Fruit fly (Drosophila melanogaster): ENCODE measurements around the gene Vps36.
A peak's percentile ranks its signal among the peaks of the same experiment; 100 is the strongest.

Vps36 gene

DNA sequence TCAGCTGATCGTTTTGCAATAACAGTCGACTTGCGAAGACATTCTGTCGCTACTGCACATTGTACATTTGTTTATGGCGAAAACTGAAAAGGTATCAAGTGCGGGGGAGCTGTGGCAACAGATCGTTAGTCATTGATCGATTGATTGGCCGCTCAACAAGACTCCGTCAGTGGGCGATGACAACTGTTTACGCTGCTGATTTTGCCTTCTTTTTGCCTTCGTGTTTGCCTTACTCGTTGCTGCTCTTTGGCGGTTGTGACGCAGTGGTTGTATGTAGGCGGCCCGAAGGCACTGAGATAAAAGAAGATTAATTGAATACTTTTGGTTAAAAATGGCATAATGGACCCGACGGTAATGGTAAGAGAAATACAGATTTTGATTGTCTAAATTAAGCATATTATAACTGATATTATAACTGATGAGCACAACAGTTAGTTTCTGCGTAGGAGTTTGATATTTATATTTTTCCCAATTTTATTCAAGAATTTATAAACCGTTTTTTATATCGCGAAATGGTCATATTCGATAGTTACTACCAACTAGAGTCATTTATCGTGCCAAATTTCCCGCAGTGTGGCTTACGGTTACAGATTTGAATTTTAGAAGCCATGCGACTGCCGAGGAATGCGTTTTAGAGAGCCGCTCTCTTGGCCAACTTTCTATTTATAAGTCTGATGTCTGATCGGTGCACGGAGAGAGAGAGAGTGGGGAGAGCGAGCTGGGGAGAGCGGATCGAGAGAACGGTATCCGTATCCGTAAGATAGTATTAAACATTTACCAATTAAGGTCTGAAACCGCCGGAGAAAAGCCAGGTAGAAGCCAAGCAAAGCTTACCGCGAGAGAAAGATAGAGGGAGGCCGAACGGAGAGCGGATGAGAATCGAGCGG lies 36.1 kb downstream of the Vps36 start (continued):
- TF ChIP-seq disco-r (GFP tag; optimal IDR thresholded peaks at IDR 0.05) (peak; percentile 47), CG2116 (GFP tag; optimal IDR thresholded peaks at IDR 0.05) (peak; percentile 55), CG32772 (GFP tag; IDR thresholded peaks at IDR 0.05) (peak; percentile 86), HLH54F (GFP tag; optimal IDR thresholded peaks at IDR 0.05) (peak; percentile 70), lov (optimal IDR thresholded peaks at IDR 0.05) (no peak), lov (GFP tag; IDR thresholded peaks at IDR 0.05) (peak; percentile 39; the same call in 1 of the 3 replicates), hb (GFP tag; IDR thresholded peaks at IDR 0.05; ENCODE audit: partially characterized antibody) (no peak), CG30403 (GFP tag; optimal IDR thresholded peaks at IDR 0.05) (peak; percentile 95), ranshi (GFP tag; IDR thresholded peaks at IDR 0.05) (peak; percentile 83), CG13296 (GFP tag; optimal IDR thresholded peaks at IDR 0.05) (peak; percentile 87), NK7.1 (GFP tag; optimal IDR thresholded peaks at IDR 0.05) (peak; percentile 39), sc (optimal IDR thresholded peaks at IDR 0.05) (no peak), sc (GFP tag; optimal IDR thresholded peaks at IDR 0.05) (peak; percentile 87), usp (GFP tag; optimal IDR thresholded peaks at IDR 0.05) (no peak), pita (GFP tag; optimal IDR thresholded peaks at IDR 0.05) (no peak), corto (GFP tag; optimal IDR thresholded peaks at IDR 0.05) (peak; percentile 73), CG13424 (tag; optimal IDR thresholded peaks at IDR 0.05) (peak; percentile 94), sqz (GFP tag; optimal IDR thresholded peaks at IDR 0.05) (peak; percentile 63), Sox100B (GFP tag; optimal IDR thresholded peaks at IDR 0.05) (peak; percentile 96), MTF-1 (GFP tag; optimal IDR thresholded peaks at IDR 0.05; ENCODE audit: borderline replicate concordance) (peak; percentile 55), bbx (GFP tag; IDR thresholded peaks at IDR 0.05; ENCODE audit: partially characterized antibody) (no peak), HLH3B (GFP tag; IDR thresholded peaks at IDR 0.05) (peak; percentile 81), slbo (GFP tag; IDR thresholded peaks at IDR 0.05) (peak; percentile 88), dm (GFP tag; optimal IDR thresholded peaks at IDR 0.05) (peak; percentile 35), CG31365 (tag; optimal IDR thresholded peaks at IDR 0.05) (peak; percentile 40), CG17361 (GFP tag; IDR thresholded peaks at IDR 0.05) (peak; percentile 95), so (GFP tag; IDR thresholded peaks at IDR 0.05) (peak; percentile 68; the same call in 2 of the 3 replicates), nmo (GFP tag; optimal IDR thresholded peaks at IDR 0.05) (peak; percentile 95), cato (GFP tag; optimal IDR thresholded peaks at IDR 0.05; ENCODE audit: borderline replicate concordance) (peak; percentile 78), amos (GFP tag; IDR thresholded peaks at IDR 0.05; ENCODE audit: partially characterized antibody) (no peak), CG33557 (GFP tag; optimal IDR thresholded peaks at IDR 0.05) (peak; percentile 47), CG7357 (GFP tag; IDR thresholded peaks at IDR 0.05) (peak; percentile 78; the same call in 2 of the 3 replicates), scrt (GFP tag; optimal IDR thresholded peaks at IDR 0.05) (peak; percentile 86), unc-4 (GFP tag; IDR thresholded peaks at IDR 0.05; ENCODE audit: partially characterized antibody) (peak; percentile 64; the same call in 1 of the 2 replicates), ap (GFP tag; IDR thresholded peaks at IDR 0.05) (peak; percentile 66), dan (GFP tag; IDR thresholded peaks at IDR 0.05) (no peak), vnd (GFP tag; IDR thresholded peaks at IDR 0.05; ENCODE audit: partially characterized antibody) (no peak), CG13624 (GFP tag; optimal IDR thresholded peaks at IDR 0.05) (peak; percentile 59), CG14667 (GFP tag; IDR thresholded peaks at IDR 0.05) (peak; percentile 66), Fer3 (tag; optimal IDR thresholded peaks at IDR 0.05) (peak; percentile 85), CG6683 (GFP tag; optimal IDR thresholded peaks at IDR 0.05) (peak; percentile 79), sna (GFP tag; IDR thresholded peaks at IDR 0.05; ENCODE audit: partially characterized antibody) (peak; percentile 79), CG12299 (tag; optimal IDR thresholded peaks at IDR 0.05) (peak; percentile 53), Camta (GFP tag; optimal IDR thresholded peaks at IDR 0.05) (peak; percentile 60), HLH4C (GFP tag; IDR thresholded peaks at IDR 0.05; ENCODE audit: partially characterized antibody) (no peak), CG30431 (GFP tag; optimal IDR thresholded peaks at IDR 0.05) (peak; percentile 78), h (optimal IDR thresholded peaks at IDR 0.05) (no peak), CG7928 (GFP tag; optimal IDR thresholded peaks at IDR 0.05) (peak; percentile 62), CG1832 (GFP tag; optimal IDR thresholded peaks at IDR 0.05) (no peak)

All from whole organism, embryonic.